Worm (Caenorhabditis elegans) whole organism, young adult: Measurements from ENCODE around the gene F36A4.5.

ENCODE experiments used
- B0035.1 ChIP-seq: sonication (generic microtip); optimal IDR thresholded peaks from 2 replicates; lab custom pipeline; 2016; ENCODE audit warnings: missing genetic modification characterization, mild to moderate bottlenecking, missing compliant biosample characterization, missing genotype, missing genetic modification reagents
- B0336.3 ChIP-seq: fragments of 200-800 bp; sonication (Bioruptor generic); IDR thresholded peaks from 2 replicates; pipeline ENCODE4 v1.3.6; 2022; ENCODE audit warnings: missing genetic modification characterization, missing compliant biosample characterization
- C17E4.6 ChIP-seq: fragments of 200-800 bp; sonication (Bioruptor generic); IDR thresholded peaks from 2 replicates; pipeline ENCODE4 v1.3.6; 2022; ENCODE audit warnings: missing genetic modification reagents, missing genetic modification characterization, missing compliant biosample characterization
- F10E7.11 ChIP-seq: sonication (generic microtip); optimal IDR thresholded peaks from 2 replicates; lab custom pipeline; 2017; ENCODE audit warnings: mild to moderate bottlenecking, missing genetic modification characterization, moderate library complexity, missing compliant biosample characterization
- F39B2.1 ChIP-seq: fragments of 200-800 bp; sonication (Bioruptor generic); IDR thresholded peaks from 2 replicates; pipeline ENCODE4 v1.3.6; 2022; ENCODE audit warnings: missing genetic modification reagents, missing genetic modification characterization, missing compliant biosample characterization
- F55B11.4 ChIP-seq: sonication (generic microtip); optimal IDR thresholded peaks from 2 replicates; lab custom pipeline; 2016; ENCODE audit warnings: missing compliant biosample characterization, missing genetic modification characterization, borderline replicate concordance; ENCODE audit not compliant: insufficient read depth
- F57A8.1 ChIP-seq: fragments of 200-800 bp; sonication (Bioruptor generic); optimal IDR thresholded peaks from 2 replicates; lab custom pipeline; 2018; ENCODE audit warnings: mild to moderate bottlenecking, missing genetic modification characterization, moderate library complexity, missing compliant biosample characterization
- Y53G8AR.9 ChIP-seq: fragments of 200-800 bp; sonication (Bioruptor generic); conservative IDR thresholded peaks from 2 replicates; pipeline ENCODE4 v1.3.6; 2022; ENCODE audit warnings: missing genetic modification reagents, missing genetic modification characterization, missing compliant biosample characterization
- Y95B8A.8 ChIP-seq: fragments of 200-800 bp; sonication (Bioruptor generic); IDR thresholded peaks from 2 replicates; pipeline ENCODE4 v1.3.6; 2022; ENCODE audit warnings: missing genetic modification reagents, missing genetic modification characterization, missing compliant biosample characterization
- ZK185.1 ChIP-seq: sonication (generic microtip); optimal IDR thresholded peaks from 2 replicates; lab custom pipeline; 2016; ENCODE audit warnings: mild to moderate bottlenecking, missing genetic modification characterization, missing compliant biosample characterization; ENCODE audit not compliant: poor library complexity, severe bottlenecking
- aptf-2 ChIP-seq: fragments of 200-800 bp; sonication (Bioruptor generic); conservative IDR thresholded peaks from 2 replicates; pipeline ENCODE4 v1.3.6; 2022; ENCODE audit warnings: missing genetic modification reagents, missing genetic modification characterization, missing compliant biosample characterization
- atf-7 ChIP-seq: sonication (generic microtip); optimal IDR thresholded peaks from 2 replicates; lab custom pipeline; 2017; ENCODE audit warnings: mild to moderate bottlenecking, missing genetic modification characterization, missing compliant biosample characterization
- attf-5 ChIP-seq: fragments of 200-800 bp; sonication (Bioruptor generic); optimal IDR thresholded peaks from 2 replicates; lab custom pipeline; 2018; ENCODE audit warnings: mild to moderate bottlenecking, missing genetic modification characterization, missing compliant biosample characterization
- bed-2 ChIP-seq: fragments of 200-800 bp; sonication (Bioruptor generic); IDR thresholded peaks from 2 replicates; pipeline ENCODE4 v1.3.6; 2022; ENCODE audit warnings: missing genetic modification reagents, missing genetic modification characterization, missing compliant biosample characterization
- cebp-1 ChIP-seq, 2 experiments: fragments of 200-800 bp in 1 of 2; sonication (Bioruptor generic) in 1 of 2; sonication (generic microtip) in 1 of 2; IDR thresholded peaks in 1 of 2; optimal IDR thresholded peaks in 1 of 2; 2 replicates each; pipeline versions ENCODE4 v1.3.6 to Lab custom; 2017 to 2022; ENCODE audit warnings: missing compliant biosample characterization in 2 of 2, missing genetic modification characterization in 2 of 2, mild to moderate bottlenecking in 1 of 2, missing genetic modification reagents in 1 of 2, moderate library complexity in 1 of 2
- ceh-40 ChIP-seq: fragments of 200-800 bp; sonication (Bioruptor generic); IDR thresholded peaks from 2 replicates; pipeline ENCODE4 v1.3.6; 2022; ENCODE audit warnings: missing genetic modification characterization, missing compliant biosample characterization
- ceh-58 ChIP-seq: fragments of 200-800 bp; sonication (Bioruptor generic); IDR thresholded peaks from 2 replicates; pipeline ENCODE4 v1.3.6; 2022; ENCODE audit warnings: missing genetic modification characterization, missing compliant biosample characterization
- ceh-79 ChIP-seq: sonication (generic microtip); optimal IDR thresholded peaks from 2 replicates; lab custom pipeline; 2017; ENCODE audit warnings: mild to moderate bottlenecking, missing genetic modification characterization, missing compliant biosample characterization
- ceh-91 ChIP-seq: fragments of 200-800 bp; sonication (Bioruptor generic); IDR thresholded peaks from 2 replicates; pipeline ENCODE4 v1.3.6; 2022; ENCODE audit warnings: missing genetic modification reagents, missing genetic modification characterization, missing compliant biosample characterization
- chd-7 ChIP-seq: sonication (generic microtip); optimal IDR thresholded peaks from 2 replicates; lab custom pipeline; 2016; ENCODE audit warnings: mild to moderate bottlenecking, missing genetic modification characterization, moderate library complexity, missing compliant biosample characterization
- egl-44 ChIP-seq: fragments of 200-800 bp; sonication (Bioruptor generic); IDR thresholded peaks from 2 replicates; pipeline ENCODE4 v1.3.6; 2022; ENCODE audit warnings: missing genetic modification reagents, missing genetic modification characterization, missing compliant biosample characterization
- ets-4 ChIP-seq: fragments of 200-800 bp; sonication (Bioruptor generic); optimal IDR thresholded peaks from 2 replicates; lab custom pipeline; 2018; ENCODE audit warnings: mild to moderate bottlenecking, missing genetic modification characterization, missing compliant biosample characterization
- him-1 ChIP-seq: sonication (generic microtip); optimal IDR thresholded peaks from 2 replicates; lab custom pipeline; 2016; ENCODE audit warnings: missing genotype, missing genetic modification reagents, missing genetic modification characterization, missing compliant biosample characterization
- hlh-12 ChIP-seq: sonication (generic microtip); optimal IDR thresholded peaks from 2 replicates; lab custom pipeline; 2016; ENCODE audit warnings: missing genetic modification characterization, missing compliant biosample characterization
- hmg-1.2 ChIP-seq: fragments of 200-800 bp; sonication (Bioruptor generic); IDR thresholded peaks from 2 replicates; pipeline ENCODE4 v1.3.6; 2022; ENCODE audit warnings: missing genetic modification reagents, missing genetic modification characterization, missing compliant biosample characterization
- lin-26 ChIP-seq: fragments of 200-800 bp; sonication (Bioruptor generic); IDR thresholded peaks from 2 replicates; pipeline ENCODE4 v1.3.6; 2022; ENCODE audit warnings: missing genetic modification reagents, missing genetic modification characterization, missing compliant biosample characterization
- lsl-1 ChIP-seq: fragments of 200-800 bp; sonication (Bioruptor generic); optimal IDR thresholded peaks from 2 replicates; lab custom pipeline; 2018; ENCODE audit warnings: mild to moderate bottlenecking, missing genetic modification characterization, moderate library complexity, missing compliant biosample characterization
- nfyb-1 ChIP-seq: fragments of 200-800 bp; sonication (Bioruptor generic); IDR thresholded peaks from 2 replicates; pipeline ENCODE4 v1.3.6; 2022; ENCODE audit warnings: missing genetic modification reagents, missing genetic modification characterization, missing compliant biosample characterization
- pbrm-1 ChIP-seq: fragments of 200-800 bp; sonication (Bioruptor generic); IDR thresholded peaks from 2 replicates; pipeline ENCODE4 v1.3.6; 2022; ENCODE audit warnings: missing genetic modification reagents, missing genetic modification characterization, missing compliant biosample characterization
- rec-8 ChIP-seq, 2 experiments: sonication (generic microtip); optimal IDR thresholded peaks; 2 replicates each; lab custom pipeline; 2016; ENCODE audit warnings: mild to moderate bottlenecking in 2 of 2, missing genetic modification characterization in 2 of 2, missing genetic modification reagents in 2 of 2, missing genotype in 2 of 2, missing biosample characterization in 1 of 2, missing compliant biosample characterization in 1 of 2, moderate library complexity in 1 of 2
- sptf-2 ChIP-seq: fragments of 200-800 bp; sonication (Bioruptor generic); optimal IDR thresholded peaks from 2 replicates; lab custom pipeline; 2018; ENCODE audit warnings: mild to moderate bottlenecking, missing genetic modification characterization, missing compliant biosample characterization
- tbp1 ChIP-seq: fragments of 200-800 bp; sonication (Bioruptor generic); optimal IDR thresholded peaks from 2 replicates; lab custom pipeline; 2018; ENCODE audit warnings: mild to moderate bottlenecking, missing genetic modification characterization, missing compliant biosample characterization
- tbx-9 ChIP-seq: sonication (generic microtip); optimal IDR thresholded peaks from 2 replicates; lab custom pipeline; 2016; ENCODE audit warnings: borderline replicate concordance, missing genetic modification characterization, inconsistent platforms, missing compliant biosample characterization
- tlf-1 ChIP-seq: fragments of 200-800 bp; sonication (Bioruptor generic); optimal IDR thresholded peaks from 2 replicates; lab custom pipeline; 2018; ENCODE audit warnings: mild to moderate bottlenecking, missing genetic modification characterization, missing compliant biosample characterization
- xnd-1 ChIP-seq: sonication (generic microtip); optimal IDR thresholded peaks from 2 replicates; lab custom pipeline; 2016; ENCODE audit warnings: missing genotype, missing genetic modification reagents, missing genetic modification characterization, missing compliant biosample characterization
- zfh-2 ChIP-seq: fragments of 200-800 bp; sonication (Bioruptor generic); conservative IDR thresholded peaks from 2 replicates; pipeline ENCODE4 v1.3.6; 2022; ENCODE audit warnings: missing genetic modification reagents, missing genetic modification characterization, missing compliant biosample characterization
- ztf-22 ChIP-seq: fragments of 200-800 bp; sonication (Bioruptor generic); optimal IDR thresholded peaks from 2 replicates; lab custom pipeline; 2018; ENCODE audit warnings: mild to moderate bottlenecking, missing genetic modification characterization, moderate library complexity, missing compliant biosample characterization
- ztf-26 ChIP-seq: sonication (generic microtip); optimal IDR thresholded peaks from 2 replicates; lab custom pipeline; 2017; ENCODE audit warnings: missing genetic modification characterization, missing compliant biosample characterization
- ztf-3 ChIP-seq: fragments of 200-800 bp; sonication (Bioruptor generic); optimal IDR thresholded peaks from 2 replicates; lab custom pipeline; 2018; ENCODE audit warnings: mild to moderate bottlenecking, missing genetic modification characterization, missing compliant biosample characterization

Gene F36A4.5

DNA sequence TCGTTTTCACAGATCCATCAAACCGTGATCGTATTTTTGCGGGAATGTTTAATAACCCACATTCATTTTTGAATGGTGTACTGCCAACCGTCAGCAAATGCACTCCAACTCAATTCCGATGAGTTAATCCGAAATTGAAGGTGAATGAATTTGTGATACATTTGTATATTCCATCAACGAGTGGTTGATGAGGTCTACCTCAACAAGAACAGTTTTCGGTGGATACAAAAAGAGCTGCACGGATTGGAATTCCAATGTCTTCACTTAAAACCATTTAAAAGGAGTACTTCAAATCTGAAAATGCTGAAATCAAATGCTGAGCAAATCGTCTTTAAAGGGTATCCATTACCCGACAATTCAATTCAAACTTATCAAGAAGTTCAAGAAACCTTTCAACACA, 23.9 kb downstream of the F36A4.5 start, which contains the start of gene F15E6.5:
TSS of gene F15E6.5 (plus strand) at position 301 of the 400 bp plus-strand sequence.
- TF ChIP-seq ceh-91 (GFP tag; lab: Robert Waterston, UW) (no peak), Y95B8A.8 (no peak), ztf-26 (no peak), B0336.3 (GFP tag; lab: Robert Waterston, UW) (no peak), lin-26 (no peak), nfyb-1 (GFP tag; lab: Robert Waterston, UW) (no peak), ceh-79 (tag; lab: Kevin White, UChicago) (no peak), atf-7 (tag; lab: Kevin White, UChicago) (no peak)

DNA sequence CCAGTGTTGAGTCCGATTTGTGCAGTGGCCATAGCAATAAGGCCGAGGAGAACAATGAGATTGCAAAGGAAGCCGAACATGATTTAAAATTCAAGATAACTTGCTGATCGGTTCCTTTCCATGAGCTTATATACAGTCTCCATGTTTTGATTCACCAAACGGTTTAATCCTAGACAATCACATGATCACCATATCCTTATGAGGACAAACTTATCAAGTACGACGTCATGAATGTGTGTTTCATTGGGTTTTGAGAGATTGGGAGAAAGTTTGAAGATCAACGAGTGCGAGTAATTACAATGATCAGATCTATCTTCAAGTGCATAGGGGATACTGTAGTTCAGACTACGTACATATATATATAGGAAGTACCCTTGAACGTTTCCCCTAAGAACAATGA, 25.1 kb downstream of the F36A4.5 start, which contains the start of gene dct-7:
TSS of gene dct-7 (minus strand) at position 101 of the 400 bp plus-strand sequence.
- no peak for TF ChIP-seq lsl-1
- TF ChIP-seq egl-44 (GFP tag; lab: Robert Waterston, UW) = no peak
- TF ChIP-seq ets-4 = no peak
- TF ChIP-seq ceh-58 (GFP tag; lab: Robert Waterston, UW) = no peak
- no peak for TF ChIP-seq tlf-1 (GFP tag; lab: Kevin White, UChicago)
- no peak for TF ChIP-seq chd-7
- no peak for TF ChIP-seq F57A8.1 (GFP tag; lab: Kevin White, UChicago)
- TF ChIP-seq ceh-40 (GFP tag; lab: Robert Waterston, UW) = no peak
- no peak for TF ChIP-seq ztf-3
- TF ChIP-seq sptf-2 (GFP tag; lab: Kevin White, UChicago) = no peak
- no peak for TF ChIP-seq attf-5
- TF ChIP-seq aptf-2 (GFP tag; lab: Robert Waterston, UW) = no peak
- no peak for TF ChIP-seq atf-7 (tag; lab: Kevin White, UChicago)
- no peak for TF ChIP-seq bed-2 (GFP tag; lab: Robert Waterston, UW)
- no peak for TF ChIP-seq tbx-9 (tag; lab: Kevin White, UChicago)
- TF ChIP-seq tbp1 = no peak

- TF ChIP-seq ZK185.1 (tag; lab: Kevin White, UChicago) = no peak
- TF ChIP-seq him-1 (tag; lab: Kevin White, UChicago) = no peak
- no peak for TF ChIP-seq hmg-1.2 (GFP tag; lab: Robert Waterston, UW)
- no peak for TF ChIP-seq tlf-1 (GFP tag; lab: Kevin White, UChicago)
- TF ChIP-seq rec-8 (tag; optimal IDR thresholded peaks at IDR 0.05; lab: Kevin White, UChicago) = no peak
- TF ChIP-seq zfh-2 = no peak
- no peak for TF ChIP-seq F55B11.4 (tag; lab: Kevin White, UChicago)
- no peak for TF ChIP-seq hlh-12 (tag; lab: Kevin White, UChicago)
- TF ChIP-seq egl-44 (GFP tag; lab: Robert Waterston, UW) = no peak
- TF ChIP-seq Y95B8A.8 = no peak
- no peak for TF ChIP-seq attf-5
- no peak for TF ChIP-seq pbrm-1 (GFP tag; lab: Robert Waterston, UW)
- TF ChIP-seq B0035.1 (tag; lab: Kevin White, UChicago) = no peak
- TF ChIP-seq cebp-1 (GFP tag; IDR thresholded peaks at IDR 0.05; lab: Robert Waterston, UW) = no peak
- TF ChIP-seq cebp-1 (tag; optimal IDR thresholded peaks at IDR 0.05; lab: Kevin White, UChicago) = no peak
- no peak for TF ChIP-seq Y53G8AR.9 (GFP tag; lab: Robert Waterston, UW)
- TF ChIP-seq F39B2.1 (GFP tag; lab: Robert Waterston, UW) = no peak
- no peak for TF ChIP-seq ztf-22
- no peak for TF ChIP-seq C17E4.6 (GFP tag; lab: Robert Waterston, UW)
- no peak for TF ChIP-seq xnd-1
- TF ChIP-seq F10E7.11 (tag; lab: Kevin White, UChicago) = no peak
Observed at ce11 chrIV:4291174-4291573, 25.9 kb downstream of the F36A4.5 start, which contains the start of gene F15E6.4. Gene F15E6.4 (plus strand): TSS chrIV:4291474.
